Fruit fly (Drosophila melanogaster) whole organism, adult: Measurements from ENCODE around the gene CG14270.

Experiments
- CG12768 ChIP-seq: fragments of 200-800 bp; sonication (Bioruptor generic); optimal IDR thresholded peaks from 2 replicates; lab custom pipeline; 2017; ENCODE audit warnings: missing biosample characterization, missing genetic modification characterization, mild to moderate bottlenecking, moderate library complexity, missing genetic modification reagents
- CG1620 ChIP-seq: fragments of 200-800 bp; sonication (Bioruptor generic); optimal IDR thresholded peaks from 2 replicates; lab custom pipeline; 2016; ENCODE audit warnings: missing biosample characterization, missing genetic modification characterization
- CG5204 ChIP-seq: fragments of 200-800 bp; sonication (Bioruptor generic); optimal IDR thresholded peaks from 2 replicates; lab custom pipeline; 2016; ENCODE audit warnings: missing biosample characterization, missing genetic modification characterization
- CG7045 ChIP-seq: fragments of 200-800 bp; sonication (Bioruptor generic); optimal IDR thresholded peaks from 2 replicates; lab custom pipeline; 2017; ENCODE audit warnings: missing biosample characterization, mild to moderate bottlenecking, missing genetic modification characterization
- Clk ChIP-seq: fragments of 200-800 bp; sonication (Bioruptor generic); optimal IDR thresholded peaks from 2 replicates; lab custom pipeline; 2017; ENCODE audit warnings: missing biosample characterization, missing genetic modification characterization
- Hr96 ChIP-seq: fragments of 200-800 bp; sonication (Bioruptor generic); optimal IDR thresholded peaks from 2 replicates; lab custom pipeline; 2016; ENCODE audit warnings: missing biosample characterization, missing genetic modification characterization
- Mnt ChIP-seq: fragments of 200-800 bp; sonication (Bioruptor generic); optimal IDR thresholded peaks from 2 replicates; lab custom pipeline; 2016; ENCODE audit warnings: missing biosample characterization, mild to moderate bottlenecking, missing genetic modification characterization
- bab1 ChIP-seq: fragments of 200-800 bp; sonication (Bioruptor generic); optimal IDR thresholded peaks from 3 replicates; lab custom pipeline; 2019; ENCODE audit warnings: missing biosample characterization, mild to moderate bottlenecking, missing genetic modification characterization, moderate library complexity
- cnc ChIP-seq, 2 experiments: fragments of >200 bp; optimal IDR thresholded peaks; 2 replicates each; lab custom pipeline; 2017
- ovo ChIP-seq: fragments of 200-800 bp; sonication (Bioruptor generic); optimal IDR thresholded peaks from 2 replicates; lab custom pipeline; 2016; ENCODE audit warnings: missing biosample characterization, missing genetic modification characterization
- pad ChIP-seq: fragments of 200-800 bp; sonication (Bioruptor generic); optimal IDR thresholded peaks from 3 replicates; lab custom pipeline; 2017; ENCODE audit warnings: missing biosample characterization, missing genetic modification characterization, mild to moderate bottlenecking, moderate library complexity, missing genetic modification reagents
- toe ChIP-seq: fragments of 200-800 bp; sonication (Bioruptor generic); optimal IDR thresholded peaks from 2 replicates; lab custom pipeline; 2016; ENCODE audit warnings: missing biosample characterization, missing genetic modification characterization

dm6 chrX:3504751-3505150, 19.6 kb upstream of the CG14270 start, which contains the start of gene Gas8:
- TF ChIP-seq Clk (GFP tag; lab: Kevin White, UChicago) (no peak), pad (GFP tag; lab: Kevin White, UChicago) (no peak), Hr96 (GFP tag; lab: Kevin White, UChicago) (no peak), CG7045 (GFP tag; lab: Kevin White, UChicago) (no peak), CG5204 (no peak), CG1620 (GFP tag; lab: Kevin White, UChicago) (no peak), bab1 (GFP tag; lab: Kevin White, UChicago) (no peak), CG12768 (GFP tag; lab: Kevin White, UChicago) (no peak), ovo (GFP tag; lab: Kevin White, UChicago) (no peak), cnc (optimal IDR thresholded peaks at IDR 0.05; lab: Kevin White, UChicago) (no peak), Mnt (no peak), toe (GFP tag; lab: Kevin White, UChicago) (no peak)
